Fruit fly (Drosophila melanogaster) whole organism: Measurements from ENCODE around the gene CG34305.

Experiments
- CG8478 ChIP-seq: fragments of >200 bp; optimal IDR thresholded peaks from 2 replicates; lab custom pipeline; 2018; ENCODE audit warnings: inconsistent platforms
- Dll ChIP-seq: fragments of >200 bp; optimal IDR thresholded peaks from 2 replicates; lab custom pipeline; 2017
- EcR ChIP-seq, 2 experiments: fragments of >200 bp; optimal IDR thresholded peaks; 2 replicates each; lab custom pipeline; 2017; ENCODE audit warnings: missing biosample characterization in 2 of 2, missing genetic modification characterization in 2 of 2, missing genetic modification reagents in 2 of 2
- pan ChIP-seq: fragments of >200 bp; optimal IDR thresholded peaks from 2 replicates; lab custom pipeline; 2017
- psq ChIP-seq: fragments of >200 bp; optimal IDR thresholded peaks from 2 replicates; lab custom pipeline; 2017
- usp ChIP-seq: fragments of >200 bp; optimal IDR thresholded peaks from 2 replicates; lab custom pipeline; 2017; ENCODE audit warnings: missing biosample characterization, missing genetic modification characterization, mixed read lengths

Gene CG34305

dm6 chr3R:4243096-4243940 is at the start of gene CG34305:
Gene CG34305 (minus strand): TSS chr3R:4243146.
- no peak for TF ChIP-seq EcR (GFP tag; optimal IDR thresholded peaks at IDR 0.05; lab: Kevin White, UChicago)
- no peak for TF ChIP-seq psq
- no peak for TF ChIP-seq Dll (lab: Kevin White, UChicago)
- TF ChIP-seq pan (lab: Kevin White, UChicago): no peak
- TF ChIP-seq CG8478 (lab: Kevin White, UChicago): no peak
- no peak for TF ChIP-seq usp (GFP tag; lab: Kevin White, UChicago)

- TF ChIP-seq EcR (GFP tag; optimal IDR thresholded peaks at IDR 0.05; lab: Kevin White, UChicago) (no peak), CG8478 (lab: Kevin White, UChicago) (no peak)
Observed at dm6 chr3R:4292185-4292584, 49.2 kb upstream of the CG34305 start.

- TF ChIP-seq Dll (lab: Kevin White, UChicago): no peak
Observed at dm6 chr3R:4291289-4291688, 48.3 kb upstream of the CG34305 start.

dm6 chr3R:4284376-4284953 is 41.5 kb upstream of the CG34305 start:
- no peak for TF ChIP-seq psq
- no peak for TF ChIP-seq CG8478 (lab: Kevin White, UChicago)
- TF ChIP-seq Dll (lab: Kevin White, UChicago): no peak

- no peak for TF ChIP-seq EcR (GFP tag; optimal IDR thresholded peaks at IDR 0.05; lab: Kevin White, UChicago)
- no peak for TF ChIP-seq usp (GFP tag; lab: Kevin White, UChicago)
- no peak for TF ChIP-seq Dll (lab: Kevin White, UChicago)
- TF ChIP-seq psq: no peak
- TF ChIP-seq pan (lab: Kevin White, UChicago): no peak
- TF ChIP-seq CG8478 (lab: Kevin White, UChicago): no peak
Observed at dm6 chr3R:4282207-4282606, 39.3 kb upstream of the CG34305 start.

dm6 chr3R:4281119-4281861 is 38.3 kb upstream of the CG34305 start:
- no peak for TF ChIP-seq psq
- TF ChIP-seq pan (lab: Kevin White, UChicago): no peak
- no peak for TF ChIP-seq CG8478 (lab: Kevin White, UChicago)
- no peak for TF ChIP-seq EcR (GFP tag; optimal IDR thresholded peaks at IDR 0.05; lab: Kevin White, UChicago)
- TF ChIP-seq Dll (lab: Kevin White, UChicago): no peak
- TF ChIP-seq usp (GFP tag; lab: Kevin White, UChicago): no peak

- TF ChIP-seq psq: no peak
- TF ChIP-seq pan (lab: Kevin White, UChicago): no peak
- TF ChIP-seq Dll (lab: Kevin White, UChicago): no peak
Observed at dm6 chr3R:4280062-4280461, 37.1 kb upstream of the CG34305 start, which contains the start of gene cpx. Gene cpx (plus strand): TSS chr3R:4280221.

- no peak for TF ChIP-seq usp (GFP tag; lab: Kevin White, UChicago)
Observed at dm6 chr3R:4277828-4278227, 34.9 kb upstream of the CG34305 start, which contains the start of gene flip. Gene flip (minus strand): TSS chr3R:4277928.

- TF ChIP-seq psq: no peak
- TF ChIP-seq CG8478 (lab: Kevin White, UChicago): no peak
- no peak for TF ChIP-seq pan (lab: Kevin White, UChicago)
- no peak for TF ChIP-seq usp (GFP tag; lab: Kevin White, UChicago)
- TF ChIP-seq EcR (GFP tag; optimal IDR thresholded peaks at IDR 0.05; lab: Kevin White, UChicago): no peak
- TF ChIP-seq Dll (lab: Kevin White, UChicago): no peak
Observed at dm6 chr3R:4268339-4268738, 25.4 kb upstream of the CG34305 start.

- TF ChIP-seq psq (no peak), usp (GFP tag; lab: Kevin White, UChicago) (no peak), Dll (lab: Kevin White, UChicago) (no peak), pan (lab: Kevin White, UChicago) (no peak), EcR (GFP tag; optimal IDR thresholded peaks at IDR 0.05; lab: Kevin White, UChicago) (no peak)
Observed at dm6 chr3R:4266470-4266869, 23.5 kb upstream of the CG34305 start, which contains the start of gene CG1092. Gene CG1092 (plus strand): TSS chr3R:4266770.

dm6 chr3R:4256672-4257071 is 13.7 kb upstream of the CG34305 start, which contains the start of gene Or82a:
Gene Or82a (plus strand): TSS chr3R:4256972.
- no peak for TF ChIP-seq CG8478 (lab: Kevin White, UChicago)
- TF ChIP-seq usp (GFP tag; lab: Kevin White, UChicago): no peak
- TF ChIP-seq pan (lab: Kevin White, UChicago): no peak
- no peak for TF ChIP-seq psq
- TF ChIP-seq Dll (lab: Kevin White, UChicago): no peak
- no peak for TF ChIP-seq EcR (GFP tag; optimal IDR thresholded peaks at IDR 0.05; lab: Kevin White, UChicago)

- TF ChIP-seq Dll (lab: Kevin White, UChicago) (no peak), psq (no peak), CG8478 (lab: Kevin White, UChicago) (no peak), pan (lab: Kevin White, UChicago) (no peak), EcR (GFP tag; optimal IDR thresholded peaks at IDR 0.05; lab: Kevin White, UChicago) (no peak), usp (GFP tag; lab: Kevin White, UChicago) (no peak)
Observed at dm6 chr3R:4254408-4254807, 11.5 kb upstream of the CG34305 start, which contains the start of gene TwdlV. Gene TwdlV (plus strand): TSS chr3R:4254708.
